Fruit fly (Drosophila melanogaster) whole organism: ENCODE data around the gene CG43246.
A peak's percentile ranks its signal among the peaks of the same experiment; 100 is the strongest.

Source experiments
- CG8478 ChIP-seq: fragments of >200 bp; optimal IDR thresholded peaks from 2 replicates; lab custom pipeline; 2018; ENCODE audit warnings: inconsistent platforms
- Dll ChIP-seq: fragments of >200 bp; optimal IDR thresholded peaks from 2 replicates; lab custom pipeline; 2017
- EcR ChIP-seq, 2 experiments: fragments of >200 bp; optimal IDR thresholded peaks; 2 replicates each; lab custom pipeline; 2017; ENCODE audit warnings: missing biosample characterization in 2 of 2, missing genetic modification characterization in 2 of 2, missing genetic modification reagents in 2 of 2
- pan ChIP-seq: fragments of >200 bp; optimal IDR thresholded peaks from 2 replicates; lab custom pipeline; 2017
- psq ChIP-seq: fragments of >200 bp; optimal IDR thresholded peaks from 2 replicates; lab custom pipeline; 2017
- usp ChIP-seq: fragments of >200 bp; optimal IDR thresholded peaks from 2 replicates; lab custom pipeline; 2017; ENCODE audit warnings: missing biosample characterization, missing genetic modification characterization, mixed read lengths

Gene CG43246

DNA sequence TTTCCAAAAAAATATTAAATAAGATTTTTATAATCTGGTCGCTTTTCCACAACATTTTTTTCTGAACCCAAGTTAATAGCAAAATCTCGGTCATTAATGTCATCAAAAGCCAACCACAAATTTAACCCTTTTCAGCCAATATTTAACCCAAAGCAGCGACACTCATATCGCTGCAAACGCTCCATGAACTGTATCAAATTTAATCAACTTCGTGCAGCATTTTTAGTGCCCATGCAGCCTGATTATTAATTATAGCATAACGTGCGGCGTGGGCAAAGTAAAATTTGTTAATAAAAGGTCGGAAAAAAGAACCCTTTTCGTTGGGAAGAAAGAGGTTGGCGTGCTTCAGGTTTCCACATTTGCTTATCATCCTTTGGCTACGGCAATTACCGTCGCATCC lies 27.0 kb downstream of the CG43246 start:
- TF ChIP-seq pan (lab: Kevin White, UChicago) (no peak), EcR (GFP tag; optimal IDR thresholded peaks at IDR 0.05; lab: Kevin White, UChicago) (no peak), CG8478 (no peak), usp (GFP tag; lab: Kevin White, UChicago) (no peak), psq (lab: Kevin White, UChicago) (no peak), Dll (lab: Kevin White, UChicago) (no peak)

DNA sequence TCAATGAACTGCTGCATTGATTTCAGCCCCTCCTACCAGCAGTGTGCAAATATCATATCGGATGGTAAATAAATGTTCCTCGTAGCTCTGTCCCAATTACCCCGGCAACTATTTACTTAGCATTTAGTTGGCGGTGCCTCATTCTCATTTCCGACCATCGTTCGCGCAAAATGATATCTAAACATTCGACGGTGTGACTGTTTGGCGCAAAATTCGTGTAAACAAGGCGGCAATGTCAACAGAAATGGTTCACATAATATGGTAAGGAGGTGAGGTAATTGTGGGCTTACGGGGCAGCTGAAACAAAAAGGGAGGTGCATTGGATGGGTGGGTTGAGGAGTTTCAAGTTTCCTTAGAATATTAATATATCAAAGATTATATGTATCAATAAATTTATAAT lies 28.0 kb downstream of the CG43246 start:
- no peak for TF ChIP-seq CG8478

DNA sequence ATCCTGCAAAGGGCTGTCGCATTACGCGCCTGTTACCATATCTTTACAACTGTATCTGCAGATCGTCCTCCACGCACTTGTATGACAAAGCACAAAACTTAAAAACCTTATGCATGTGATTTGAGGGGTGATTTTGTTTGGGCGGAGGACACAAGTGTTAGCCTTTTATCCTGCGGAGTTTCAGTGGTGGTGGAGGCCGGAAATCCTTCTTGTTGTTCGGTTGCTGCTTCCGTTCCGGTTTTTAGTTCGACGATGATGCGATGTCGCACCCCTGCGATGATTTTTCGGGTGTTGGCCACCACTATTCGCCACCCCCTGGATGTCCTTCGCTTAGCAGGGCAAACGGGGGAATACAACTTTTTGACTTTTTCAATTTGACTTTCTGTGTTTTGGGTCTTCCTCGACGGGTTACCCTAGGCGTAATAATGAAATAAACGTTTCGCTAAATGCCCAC lies 28.7 kb downstream of the CG43246 start:
- TF ChIP-seq Dll (lab: Kevin White, UChicago), result no peak
- TF ChIP-seq EcR (GFP tag; optimal IDR thresholded peaks at IDR 0.05; lab: Kevin White, UChicago), result no peak
- no peak for TF ChIP-seq psq (lab: Kevin White, UChicago)
- no peak for TF ChIP-seq usp (GFP tag; lab: Kevin White, UChicago)

DNA sequence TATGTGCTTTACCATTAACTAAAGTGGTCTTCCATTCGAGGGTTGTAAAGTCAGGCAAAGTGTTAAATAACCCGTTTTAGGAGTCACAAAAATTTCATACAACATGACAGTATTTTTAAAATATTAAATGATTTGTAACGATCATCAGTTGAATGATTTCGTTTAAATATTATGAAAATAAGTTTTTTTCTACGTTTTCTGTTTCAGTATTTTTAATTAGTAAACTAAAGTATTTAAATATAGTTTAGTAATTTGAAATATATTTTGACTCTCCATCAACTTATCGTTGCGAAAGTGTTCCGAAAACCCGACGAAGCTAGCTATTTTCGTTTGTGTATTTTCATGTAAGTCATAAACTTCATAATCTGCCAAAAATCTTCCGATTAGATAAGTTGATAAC lies 30.7 kb downstream of the CG43246 start, which contains the start of gene CG42758:
Gene CG42758, plus strand, starts transcription at position 301 of the 400 bp plus-strand sequence.
- no peak for TF ChIP-seq CG8478
- no peak for TF ChIP-seq Dll (lab: Kevin White, UChicago)
- TF ChIP-seq pan (lab: Kevin White, UChicago), result no peak
- no peak for TF ChIP-seq EcR (GFP tag; optimal IDR thresholded peaks at IDR 0.05; lab: Kevin White, UChicago)
- no peak for TF ChIP-seq psq (lab: Kevin White, UChicago)
- no peak for TF ChIP-seq usp (GFP tag; lab: Kevin White, UChicago)

DNA sequence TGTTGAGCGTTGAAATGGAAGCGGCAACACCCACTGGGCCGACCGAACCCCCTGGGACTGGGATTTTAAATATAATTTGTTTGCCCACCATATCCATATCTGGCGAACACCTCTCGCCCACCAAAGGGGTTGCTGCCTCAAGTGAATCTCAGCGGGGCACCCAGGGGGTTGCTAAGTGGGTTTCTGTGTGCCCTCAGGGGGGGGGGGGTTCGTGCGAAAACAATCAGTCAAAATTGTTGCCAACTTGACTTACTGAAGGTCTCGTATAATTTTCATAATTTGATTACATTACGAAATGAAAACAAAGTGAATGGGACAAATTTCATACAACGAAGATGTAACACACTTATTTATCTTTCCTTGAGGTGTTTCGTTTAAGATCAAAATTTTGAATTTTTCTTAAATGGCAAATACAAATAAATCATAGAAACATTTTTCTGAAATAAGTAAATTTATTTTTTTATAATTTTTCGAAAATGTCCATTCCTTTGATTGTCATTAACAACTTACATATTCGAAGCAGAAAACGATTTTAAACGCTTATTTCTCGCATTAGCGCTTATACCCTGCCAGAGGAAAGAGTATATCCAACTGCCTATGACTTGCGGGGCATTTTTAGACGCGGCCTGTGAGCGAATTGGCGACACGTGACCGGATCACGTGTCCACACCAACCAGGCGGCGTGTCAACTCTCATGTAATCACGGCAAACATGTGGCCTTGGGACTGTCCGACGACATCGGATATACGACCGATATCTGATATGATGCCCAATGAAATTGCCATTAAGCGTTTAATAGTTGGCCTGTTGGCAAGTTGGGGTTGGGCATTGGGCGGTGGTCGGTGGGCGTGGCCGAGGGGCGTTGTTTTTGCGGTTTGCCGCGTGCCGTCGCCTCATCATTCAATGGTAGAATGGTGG lies 33.4 kb downstream of the CG43246 start:
- TF ChIP-seq pan (lab: Kevin White, UChicago) (no peak), EcR (GFP tag; optimal IDR thresholded peaks at IDR 0.05; lab: Kevin White, UChicago) (no peak), CG8478 (no peak), usp (GFP tag; lab: Kevin White, UChicago) (no peak), Dll (lab: Kevin White, UChicago) (no peak), psq (lab: Kevin White, UChicago) (no peak)

DNA sequence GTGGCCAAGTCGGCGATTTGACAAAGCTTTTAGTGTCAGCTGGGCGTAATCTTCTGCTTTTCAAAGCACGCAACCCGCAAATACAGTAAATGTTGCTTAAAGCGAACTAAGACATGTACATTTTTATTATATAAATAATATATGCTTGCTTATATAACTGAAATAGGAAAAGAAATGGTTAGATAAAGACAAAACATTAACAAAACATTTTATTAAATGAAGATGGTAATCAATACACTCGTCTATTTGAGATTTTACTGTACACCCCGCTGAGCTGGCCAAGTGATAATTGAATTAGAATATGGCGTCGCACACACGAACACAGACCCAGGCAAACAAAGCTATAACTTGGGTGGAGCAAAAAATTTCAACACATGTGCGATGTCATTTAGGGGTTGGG lies 38.2 kb downstream of the CG43246 start:
- no peak for TF ChIP-seq usp (GFP tag; lab: Kevin White, UChicago)
- no peak for TF ChIP-seq EcR (GFP tag; optimal IDR thresholded peaks at IDR 0.05; lab: Kevin White, UChicago)
- no peak for TF ChIP-seq psq (lab: Kevin White, UChicago)
- TF ChIP-seq pan (lab: Kevin White, UChicago), result no peak
- no peak for TF ChIP-seq Dll (lab: Kevin White, UChicago)
- no peak for TF ChIP-seq CG8478

DNA sequence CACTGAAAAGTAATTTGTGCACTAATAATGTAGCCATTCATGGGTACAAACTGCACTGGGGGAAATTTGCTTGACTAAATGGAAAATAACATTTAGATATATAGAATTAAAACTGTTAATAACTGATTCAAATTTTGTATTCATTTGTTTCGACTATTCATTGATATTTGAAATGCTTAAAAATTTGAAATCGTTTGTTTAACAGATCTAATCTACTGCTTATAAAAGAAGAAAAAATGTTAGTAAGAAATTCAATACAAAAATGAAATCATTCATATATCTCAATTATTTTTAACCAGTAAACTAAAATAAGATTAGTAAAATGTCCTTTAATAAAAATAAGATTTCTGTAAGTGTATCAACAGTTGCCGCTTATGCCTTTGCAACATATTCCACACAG lies 39.5 kb downstream of the CG43246 start:
- TF ChIP-seq pan (lab: Kevin White, UChicago) (no peak), psq (lab: Kevin White, UChicago) (no peak), EcR (GFP tag; optimal IDR thresholded peaks at IDR 0.05; lab: Kevin White, UChicago) (no peak), usp (GFP tag; lab: Kevin White, UChicago) (no peak), Dll (lab: Kevin White, UChicago) (no peak), CG8478 (no peak)

DNA sequence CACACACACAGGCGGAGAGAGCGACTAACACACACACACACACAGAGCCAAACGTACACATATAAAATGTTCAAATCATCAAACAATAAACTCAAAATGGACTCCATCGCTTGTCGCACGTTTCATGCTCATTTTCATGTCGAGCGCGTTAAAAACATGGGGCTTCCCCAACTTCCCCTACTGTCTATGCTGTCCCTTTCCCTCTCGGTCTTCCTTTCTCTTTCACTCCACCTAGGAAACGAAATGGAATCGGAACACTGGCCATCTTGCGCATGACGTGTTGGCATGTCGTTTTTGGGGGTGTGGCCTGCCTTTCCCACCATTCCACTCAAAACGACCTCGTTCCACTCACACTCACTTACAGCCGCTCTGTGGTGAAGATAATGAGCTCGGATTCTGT lies 42.5 kb downstream of the CG43246 start:
- TF ChIP-seq Dll (lab: Kevin White, UChicago) (no peak), CG8478 (peak; percentile 17)

DNA sequence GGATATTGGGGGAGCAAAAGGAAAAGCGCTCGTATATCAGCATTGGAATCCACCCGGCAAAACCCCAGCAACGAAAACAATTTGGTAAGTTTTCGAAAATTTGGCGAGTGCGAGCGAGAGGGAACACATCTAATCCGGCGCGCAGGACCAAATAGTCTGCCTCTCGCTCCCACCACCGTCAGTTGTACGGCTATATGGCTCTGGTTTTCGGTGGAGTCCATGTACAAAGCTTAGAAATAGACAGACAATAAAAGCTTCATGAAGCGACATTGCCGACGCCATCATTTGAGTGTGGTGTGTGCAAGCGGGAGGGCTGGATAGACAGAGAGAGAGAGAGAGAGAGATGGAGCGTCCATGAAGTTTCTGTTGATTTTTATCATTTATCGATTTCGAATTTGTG lies 43.9 kb downstream of the CG43246 start:
- no peak for TF ChIP-seq EcR (GFP tag; optimal IDR thresholded peaks at IDR 0.05; lab: Kevin White, UChicago)
- TF ChIP-seq pan (lab: Kevin White, UChicago), result no peak
- no peak for TF ChIP-seq psq (lab: Kevin White, UChicago)
- no peak for TF ChIP-seq Dll (lab: Kevin White, UChicago)
- no peak for TF ChIP-seq CG8478
- TF ChIP-seq usp (GFP tag; lab: Kevin White, UChicago), result no peak

DNA sequence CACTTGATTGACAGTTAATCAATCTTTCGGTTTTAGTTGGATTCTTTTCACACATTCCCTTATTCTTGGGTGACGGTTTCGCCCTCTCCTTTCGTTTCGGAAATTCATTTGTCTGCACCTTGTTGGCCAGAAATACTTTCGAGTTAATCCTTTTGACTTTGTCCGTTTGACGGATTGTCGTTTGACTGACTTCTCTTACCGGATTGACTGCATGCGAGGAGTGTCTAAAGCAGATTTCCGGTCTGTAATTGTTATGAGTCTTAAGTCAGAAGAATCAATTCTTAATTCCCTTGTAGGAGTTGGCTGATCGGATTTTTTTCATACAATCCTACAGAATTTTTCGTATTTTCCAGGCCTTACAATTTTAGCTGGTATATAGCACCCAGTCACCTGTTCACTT lies 46.3 kb downstream of the CG43246 start:
- TF ChIP-seq CG8478, result no peak

DNA sequence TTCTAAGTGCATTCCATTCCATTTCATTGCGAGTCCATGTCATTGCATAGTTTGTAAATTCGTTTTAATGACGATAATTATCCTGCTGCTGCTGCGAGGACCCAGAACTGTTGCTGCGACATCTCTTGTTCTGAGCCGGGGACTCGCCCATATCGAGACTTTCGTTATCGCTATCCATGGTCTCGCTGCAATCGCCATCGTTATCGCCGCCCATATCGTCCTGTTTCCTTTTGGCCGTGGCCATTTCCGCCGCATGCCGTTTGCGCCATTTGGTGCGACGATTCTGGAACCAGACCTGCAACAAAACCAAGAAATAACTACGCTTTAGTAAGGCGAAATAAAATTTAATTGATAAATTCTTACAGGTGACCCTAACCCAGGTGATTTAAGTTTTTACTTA lies 47.4 kb downstream of the CG43246 start:
- TF ChIP-seq Dll (lab: Kevin White, UChicago) (no peak), pan (lab: Kevin White, UChicago) (no peak), CG8478 (no peak), EcR (GFP tag; optimal IDR thresholded peaks at IDR 0.05; lab: Kevin White, UChicago) (no peak), usp (GFP tag; lab: Kevin White, UChicago) (no peak), psq (lab: Kevin White, UChicago) (no peak)
